Fruit fly (Drosophila melanogaster): ENCODE results near the gene CG14570.

The CG14570 gene

dm6 chr3L:21728616-21729047 is 1.6 kb downstream of the CG14570 start, which contains the start of the genes CG11247 and Polr2H (continued):
- TF ChIP-seq exex (tag; optimal IDR thresholded peaks at IDR 0.05) (no peak), croc (GFP tag; conservative IDR thresholded peaks at IDR 0.05) (peak; percentile 90), salm (tag; optimal IDR thresholded peaks at IDR 0.05) (peak; percentile 30), Antp (GFP tag; optimal IDR thresholded peaks at IDR 0.05) (peak; percentile 94), Gsc (GFP tag; IDR thresholded peaks at IDR 0.05) (peak; percentile 86), Dll (GFP tag; IDR thresholded peaks at IDR 0.05; ENCODE audit: partially characterized antibody) (peak; percentile 87), BEAF-32 (GFP tag; optimal IDR thresholded peaks at IDR 0.05) (peak; percentile 93), chinmo (GFP tag; IDR thresholded peaks at IDR 0.05; ENCODE audit: partially characterized antibody) (no peak), Oaz (GFP tag; IDR thresholded peaks at IDR 0.05) (peak; percentile 83), E2f1 (GFP tag; IDR thresholded peaks at IDR 0.05) (peak; percentile 87), Lim3 (GFP tag; IDR thresholded peaks at IDR 0.05) (peak; percentile 70; the same call in 1 of the 2 replicates), CG31365 (tag; optimal IDR thresholded peaks at IDR 0.05) (no peak), CG10959 (GFP tag; IDR thresholded peaks at IDR 0.05) (peak; percentile 73), CG17829 (tag; optimal IDR thresholded peaks at IDR 0.05) (peak; percentile 89), CG1647 (GFP tag; optimal IDR thresholded peaks at IDR 0.05) (peak; percentile 93), Xbp1 (GFP tag; optimal IDR thresholded peaks at IDR 0.05) (peak; percentile 97), Sin3A (optimal IDR thresholded peaks at IDR 0.05) (peak; percentile 100), insv (GFP tag; optimal IDR thresholded peaks at IDR 0.05) (peak in 1 of 2 experiments; percentile 47), D19A (tag; optimal IDR thresholded peaks at IDR 0.05) (peak; percentile 58), lab (GFP tag; optimal IDR thresholded peaks at IDR 0.05) (peak; percentile 83), CG4617 (GFP tag; optimal IDR thresholded peaks at IDR 0.05; ENCODE audit: borderline replicate concordance) (peak; percentile 99), CG3407 (GFP tag; optimal IDR thresholded peaks at IDR 0.05) (peak; percentile 50), ap (GFP tag; IDR thresholded peaks at IDR 0.05) (peak; percentile 77), CG14441 (GFP tag; IDR thresholded peaks at IDR 0.05) (peak; percentile 94), repo (GFP tag; optimal IDR thresholded peaks at IDR 0.05) (peak; percentile 89), knrl (GFP tag; IDR thresholded peaks at IDR 0.05; ENCODE audit: partially characterized antibody) (peak; percentile 90), usp (GFP tag; optimal IDR thresholded peaks at IDR 0.05) (no peak), pum (GFP tag; optimal IDR thresholded peaks at IDR 0.05) (peak; percentile 96), al (GFP tag; IDR thresholded peaks at IDR 0.05) (peak; percentile 93), Ets65A (GFP tag) (peak; percentile 100), pho (GFP tag; optimal IDR thresholded peaks at IDR 0.05) (peak; percentile 96), nom (GFP tag; optimal IDR thresholded peaks at IDR 0.05) (no peak), CG9876 (GFP tag; optimal IDR thresholded peaks at IDR 0.05) (peak; percentile 94), CG4854 (GFP tag; optimal IDR thresholded peaks at IDR 0.05) (peak; percentile 83), fd96Cb (tag; optimal IDR thresholded peaks at IDR 0.05) (peak; percentile 85), gem (tag; optimal IDR thresholded peaks at IDR 0.05) (peak; percentile 93), PHDP (tag; optimal IDR thresholded peaks at IDR 0.05) (peak; percentile 80), CG12155 (GFP tag; optimal IDR thresholded peaks at IDR 0.05) (peak; percentile 91), fd3F (GFP tag; optimal IDR thresholded peaks at IDR 0.05) (peak; percentile 79), CG8478 (optimal IDR thresholded peaks at IDR 0.05) (no peak), mirr (GFP tag; optimal IDR thresholded peaks at IDR 0.05) (peak; percentile 47), tup (GFP tag; optimal IDR thresholded peaks at IDR 0.05) (peak; percentile 81), CG15073 (GFP tag; optimal IDR thresholded peaks at IDR 0.05) (peak; percentile 40), MTF-1 (GFP tag; optimal IDR thresholded peaks at IDR 0.05; ENCODE audit: borderline replicate concordance) (no peak), CG3995 (GFP tag; optimal IDR thresholded peaks at IDR 0.05) (peak; percentile 100), Hr78 (GFP tag; optimal IDR thresholded peaks at IDR 0.05) (no peak), stc (GFP tag; IDR thresholded peaks at IDR 0.05) (peak; percentile 80), Spps (tag; optimal IDR thresholded peaks at IDR 0.05) (peak; percentile 64), CG14965 (GFP tag; optimal IDR thresholded peaks at IDR 0.05; ENCODE audit: borderline replicate concordance) (peak; percentile 42), CG12219 (GFP tag; optimal IDR thresholded peaks at IDR 0.05) (peak; percentile 66), CG10565 (GFP tag; optimal IDR thresholded peaks at IDR 0.05) (peak; percentile 76)
